Fruit fly (Drosophila melanogaster): ENCODE data around the gene CG42613.

CG42613 gene

DNA sequence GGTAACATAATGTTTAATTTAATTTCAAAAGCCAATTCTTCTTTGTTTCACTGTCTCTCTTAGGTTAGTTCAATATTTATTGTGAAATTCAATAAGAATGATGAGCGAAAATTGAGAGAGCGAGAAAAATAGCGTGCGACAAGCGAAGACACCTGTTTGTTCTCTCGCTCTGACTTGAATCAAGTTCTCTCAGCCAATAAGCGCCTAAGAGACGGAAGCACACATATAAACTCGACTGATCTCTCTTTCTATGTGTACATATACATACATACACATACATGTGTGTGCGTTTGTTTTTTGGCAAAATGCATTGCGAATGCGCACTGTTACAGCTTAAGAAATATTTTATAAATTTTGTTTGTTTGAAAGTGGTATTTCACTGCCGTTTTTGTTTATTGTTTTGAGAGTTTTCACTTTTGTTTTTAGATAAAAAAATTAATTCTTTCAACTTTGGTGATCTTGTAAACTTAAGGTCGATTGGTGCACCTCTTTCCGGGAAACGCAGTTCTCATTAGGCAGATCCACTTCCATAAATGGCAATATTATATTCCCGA, 5.7 kb upstream of the CG42613 start (continued):
- TF ChIP-seq HLH54F (GFP tag; optimal IDR thresholded peaks at IDR 0.05) (no peak), CG11695 (GFP tag; IDR thresholded peaks at IDR 0.05) (no peak), sug (tag; optimal IDR thresholded peaks at IDR 0.05) (no peak)

DNA sequence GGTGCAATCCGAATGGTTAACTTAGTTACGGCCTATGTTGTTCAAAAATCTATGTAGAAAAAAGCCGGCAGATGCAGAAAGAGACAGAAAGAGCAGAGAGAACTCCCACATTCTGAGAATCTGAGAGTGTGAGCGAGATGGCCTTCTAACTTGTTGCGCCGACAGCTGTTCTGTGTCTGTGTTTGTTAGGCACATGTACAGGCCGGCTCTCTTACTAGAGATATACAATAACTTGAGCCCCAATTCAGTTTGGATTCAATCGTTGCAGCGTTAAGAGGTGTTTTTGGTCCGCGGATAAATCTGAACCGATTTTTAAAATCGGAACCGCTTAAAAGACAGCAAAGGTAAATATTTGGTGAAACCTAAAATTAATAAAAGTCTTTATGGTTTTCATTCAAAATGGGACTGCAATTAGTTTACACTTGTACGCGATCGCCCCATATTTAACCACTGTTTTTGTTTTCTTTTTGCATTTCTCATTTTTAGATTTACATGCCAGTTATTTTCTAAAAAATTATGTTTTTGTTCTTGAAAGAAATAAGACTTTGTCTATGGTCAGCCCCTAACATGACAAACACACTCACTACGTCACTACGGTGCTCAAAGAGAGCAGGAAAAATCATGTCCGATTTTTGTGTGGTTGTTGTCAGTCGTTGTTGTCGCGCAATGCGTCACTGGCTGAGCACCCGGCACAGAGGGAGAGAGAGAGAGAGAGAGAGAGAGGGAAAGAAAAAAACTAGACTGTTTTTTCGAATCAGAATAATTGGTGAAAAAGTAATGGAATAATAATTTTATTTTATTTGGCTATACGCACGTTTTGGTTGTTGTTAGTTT, 5.0 kb upstream of the CG42613 start:
- no peak for TF ChIP-seq CG18011 (GFP tag; optimal IDR thresholded peaks at IDR 0.05)
- peak; percentile 53 for TF ChIP-seq CG3163 (GFP tag; optimal IDR thresholded peaks at IDR 0.05)
- TF ChIP-seq cg (GFP tag; optimal IDR thresholded peaks at IDR 0.05): peak; percentile 79
- no peak for TF ChIP-seq br (optimal IDR thresholded peaks at IDR 0.05)
- TF ChIP-seq Abd-B (GFP tag; optimal IDR thresholded peaks at IDR 0.05): no peak
- TF ChIP-seq ato (GFP tag; IDR thresholded peaks at IDR 0.05; ENCODE audit: partially characterized antibody): 0 out of 2 replicates have a peak, but pooled peaks have one; percentile 9
- TF ChIP-seq CG1832 (GFP tag; optimal IDR thresholded peaks at IDR 0.05): peak; percentile 83
- TF ChIP-seq CG11695 (GFP tag; IDR thresholded peaks at IDR 0.05): no peak
- TF ChIP-seq bigmax (GFP tag; optimal IDR thresholded peaks at IDR 0.05): peak; percentile 14
- TF ChIP-seq insv (GFP tag; optimal IDR thresholded peaks at IDR 0.05): peak in 1 of 2 experiments; percentile 50
- no peak for TF ChIP-seq CG13123 (GFP tag; optimal IDR thresholded peaks at IDR 0.05)
- peak; percentile 23; the same call in 1 of the 2 replicates for TF ChIP-seq Nf-YA (GFP tag; IDR thresholded peaks at IDR 0.05)
- TF ChIP-seq dan (GFP tag; IDR thresholded peaks at IDR 0.05): no peak
- TF ChIP-seq sqz (GFP tag; optimal IDR thresholded peaks at IDR 0.05): peak; percentile 67
- TF ChIP-seq Trl (optimal IDR thresholded peaks at IDR 0.05): peak; percentile 67 to 79
- TF ChIP-seq Trl (GFP tag; optimal IDR thresholded peaks at IDR 0.05): no peak
- peak in 1 of 2 experiments; percentile 54 for TF ChIP-seq crp (GFP tag; optimal IDR thresholded peaks at IDR 0.05)
- no peak for TF ChIP-seq Hey (tag; optimal IDR thresholded peaks at IDR 0.05)
- TF ChIP-seq CG10321 (GFP tag; IDR thresholded peaks at IDR 0.05): peak; percentile 94
- no peak for TF ChIP-seq pum (GFP tag; optimal IDR thresholded peaks at IDR 0.05)
- TF ChIP-seq bbx (GFP tag; IDR thresholded peaks at IDR 0.05; ENCODE audit: partially characterized antibody): peak; percentile 45; the same call in 1 of the 2 replicates
- TF ChIP-seq CG6791 (GFP tag; IDR thresholded peaks at IDR 0.05; ENCODE audit: partially characterized antibody): peak; percentile 39; the same call in 1 of the 3 replicates
- no peak for TF ChIP-seq PHDP (tag; optimal IDR thresholded peaks at IDR 0.05)
- no peak for TF ChIP-seq Dll (GFP tag; IDR thresholded peaks at IDR 0.05; ENCODE audit: partially characterized antibody)
- TF ChIP-seq Nf-YC (tag; optimal IDR thresholded peaks at IDR 0.05): peak; percentile 78
- TF ChIP-seq sens (GFP tag): peak; percentile 92
- TF ChIP-seq sc (optimal IDR thresholded peaks at IDR 0.05): no peak
- no peak for TF ChIP-seq sc (GFP tag; optimal IDR thresholded peaks at IDR 0.05)
- TF ChIP-seq vnd (GFP tag; IDR thresholded peaks at IDR 0.05; ENCODE audit: partially characterized antibody): no peak
- TF ChIP-seq ac (GFP tag; optimal IDR thresholded peaks at IDR 0.05): peak; percentile 44
- no peak for TF ChIP-seq gsb-n (tag; optimal IDR thresholded peaks at IDR 0.05)
- TF ChIP-seq Med (GFP tag): peak; percentile 70
- peak; percentile 22; the same call in 1 of the 4 replicates for TF ChIP-seq chinmo (GFP tag; IDR thresholded peaks at IDR 0.05; ENCODE audit: partially characterized antibody)
- TF ChIP-seq kay (GFP tag; optimal IDR thresholded peaks at IDR 0.05): peak; percentile 68
- TF ChIP-seq aop (GFP tag; IDR thresholded peaks at IDR 0.05): 0 out of 2 replicates have a peak, but pooled peaks have one; percentile 6
- peak; percentile 53 for TF ChIP-seq kah (GFP tag; optimal IDR thresholded peaks at IDR 0.05)
- peak; percentile 50 for TF ChIP-seq da (GFP tag; optimal IDR thresholded peaks at IDR 0.05)
- peak; percentile 10 for TF ChIP-seq shn (GFP tag; optimal IDR thresholded peaks at IDR 0.05)
- peak; percentile 66; the same call in 2 of the 3 replicates for TF ChIP-seq ci (GFP tag; IDR thresholded peaks at IDR 0.05)
- TF ChIP-seq Kr (GFP tag; optimal IDR thresholded peaks at IDR 0.05): no peak
- no peak for TF ChIP-seq pzg (GFP tag; optimal IDR thresholded peaks at IDR 0.05)
- TF ChIP-seq ERR (GFP tag; optimal IDR thresholded peaks at IDR 0.05): no peak
- TF ChIP-seq CG8089 (GFP tag; optimal IDR thresholded peaks at IDR 0.05): no peak
- TF ChIP-seq CG15479 (GFP tag; optimal IDR thresholded peaks at IDR 0.05): peak; percentile 24
